Worm (Caenorhabditis elegans) whole organism, L3 larva: Measurements from ENCODE around the gene M04C3.5.

Experiments
- jun-1 ChIP-seq: fragments of 150-350 bp; optimal IDR thresholded peaks from 2 replicates; lab custom pipeline; 2014; ENCODE audit warnings: missing biosample characterization, missing genetic modification reagents, missing genetic modification characterization
- nhr-237 ChIP-seq: fragments of 150-350 bp; optimal IDR thresholded peaks from 2 replicates; lab custom pipeline; 2014; ENCODE audit warnings: missing biosample characterization, missing genetic modification characterization
- snpc-4 ChIP-seq: fragments of 150-350 bp; optimal IDR thresholded peaks from 2 replicates; lab custom pipeline; 2014; ENCODE audit warnings: missing biosample characterization, missing genetic modification characterization
- ztf-11 ChIP-seq: fragments of 150-350 bp; optimal IDR thresholded peaks from 2 replicates; lab custom pipeline; 2014; ENCODE audit warnings: missing biosample characterization, missing genetic modification characterization

ce11 chrV:19485261-19485660, 35.7 kb downstream of the M04C3.5 start, which contains the start of gene Y43F8B.28:
- TF ChIP-seq snpc-4 (tag; lab: Kevin White, UChicago) (no peak), nhr-237 (tag; lab: Kevin White, UChicago) (no peak), ztf-11 (no peak), jun-1 (tag; lab: Kevin White, UChicago) (no peak)
